Fruit fly (Drosophila melanogaster): ENCODE measurements around the gene dod.

DNA sequence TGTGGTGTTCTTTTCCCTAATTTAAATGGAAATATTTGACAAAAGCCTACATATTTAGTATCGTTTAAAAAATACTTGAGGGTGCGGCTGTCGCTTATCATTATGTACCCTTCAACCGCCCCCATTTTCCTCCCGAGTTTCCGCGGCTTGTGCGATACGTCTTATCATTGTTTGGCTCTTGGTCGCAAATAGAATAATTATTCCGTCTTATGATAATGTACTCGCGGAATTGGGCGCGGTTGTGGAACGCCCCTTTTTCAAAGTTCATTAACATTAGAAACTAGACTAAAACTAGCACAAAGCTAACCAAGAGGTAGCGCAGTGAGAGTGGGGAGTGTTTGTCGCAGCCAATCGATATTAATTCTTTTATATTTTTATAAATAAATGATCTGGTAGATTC is 20.3 kb downstream of the dod start:
- no peak for TF ChIP-seq CTCF (optimal IDR thresholded peaks at IDR 0.05)
- no peak for TF ChIP-seq CG8478 (optimal IDR thresholded peaks at IDR 0.05)

All from S2 (cell line).